Worm (Caenorhabditis elegans) whole organism, L3 larva: ENCODE data around the gene T12D8.9.

Source experiments
- ceh-28 ChIP-seq: fragments of 150-350 bp; optimal IDR thresholded peaks from 2 replicates; lab custom pipeline; 2014; ENCODE audit warnings: missing biosample characterization, missing genetic modification reagents, missing genetic modification characterization
- nhr-25 ChIP-seq: sonication (generic microtip); optimal IDR thresholded peaks from 2 replicates; lab custom pipeline; 2017; ENCODE audit warnings: missing biosample characterization, missing genetic modification characterization
- snpc-4 ChIP-seq: fragments of 150-350 bp; optimal IDR thresholded peaks from 2 replicates; lab custom pipeline; 2014; ENCODE audit warnings: missing biosample characterization, missing genetic modification characterization
- tbx-2 ChIP-seq: sonication (generic microtip); optimal IDR thresholded peaks from 2 replicates; lab custom pipeline; 2016; ENCODE audit warnings: mild to moderate bottlenecking, missing genetic modification characterization, missing compliant biosample characterization
- unc-39 ChIP-seq: sonication (generic microtip); optimal IDR thresholded peaks from 4 replicates; lab custom pipeline; 2017; ENCODE audit warnings: missing biosample characterization, missing genetic modification characterization
- zag-1 ChIP-seq: fragments of 150-350 bp; optimal IDR thresholded peaks from 2 replicates; lab custom pipeline; 2014; ENCODE audit warnings: missing biosample characterization, missing genetic modification characterization

ce11 chrIII:13640869-13641268 is 24.0 kb downstream of the T12D8.9 start:
- no peak for TF ChIP-seq nhr-25
- no peak for TF ChIP-seq tbx-2 (tag; lab: Kevin White, UChicago)
- no peak for TF ChIP-seq zag-1 (tag; lab: Kevin White, UChicago)
- TF ChIP-seq unc-39 (tag; lab: Kevin White, UChicago), result no peak
- TF ChIP-seq snpc-4 (tag; lab: Kevin White, UChicago), result no peak
- TF ChIP-seq ceh-28 (tag; lab: Kevin White, UChicago), result no peak
